Worm (Caenorhabditis elegans) whole organism, young adult: Measurements from ENCODE around the gene srbc-22.

Experiments
- Y56A3A.18 ChIP-seq: fragments of 200-800 bp; sonication (Bioruptor generic); IDR thresholded peaks from 2 replicates; pipeline ENCODE4 v1.3.6; 2022; ENCODE audit warnings: missing genetic modification reagents, missing genetic modification characterization, missing compliant biosample characterization
- ama-1 ChIP-seq, 3 experiments: fragments of 150-350 bp in 1 of 3; sonication (generic microtip) in 2 of 3; optimal IDR thresholded peaks; 2 replicates each; lab custom pipeline; 2014 to 2018; ENCODE audit warnings: missing biosample characterization in 2 of 3, missing genetic modification characterization in 2 of 3, missing genetic modification reagents in 2 of 3
- atf-7 ChIP-seq: sonication (generic microtip); optimal IDR thresholded peaks from 2 replicates; lab custom pipeline; 2017; ENCODE audit warnings: mild to moderate bottlenecking, missing genetic modification characterization, missing compliant biosample characterization
- attf-3 ChIP-seq: fragments of 200-800 bp; sonication (Bioruptor generic); conservative IDR thresholded peaks from 2 replicates; pipeline ENCODE4 v1.3.6; 2022; ENCODE audit warnings: missing genetic modification reagents, missing genetic modification characterization, missing compliant biosample characterization
- bed-2 ChIP-seq: fragments of 200-800 bp; sonication (Bioruptor generic); IDR thresholded peaks from 2 replicates; pipeline ENCODE4 v1.3.6; 2022; ENCODE audit warnings: missing genetic modification reagents, missing genetic modification characterization, missing compliant biosample characterization
- hlh-12 ChIP-seq: sonication (generic microtip); optimal IDR thresholded peaks from 2 replicates; lab custom pipeline; 2016; ENCODE audit warnings: missing genetic modification characterization, missing compliant biosample characterization
- hsf-1 ChIP-seq: fragments of 200-800 bp; sonication (Bioruptor generic); IDR thresholded peaks from 2 replicates; pipeline ENCODE4 v1.3.6; 2022; ENCODE audit warnings: missing genetic modification reagents, missing genetic modification characterization, missing compliant biosample characterization
- lag-1 ChIP-seq: fragments of 200-800 bp; sonication (Bioruptor generic); IDR thresholded peaks from 2 replicates; pipeline ENCODE4 v1.3.6; 2022; ENCODE audit warnings: missing genetic modification reagents, missing genetic modification characterization, missing compliant biosample characterization
- mes-4 ChIP-seq: sonication (generic microtip); optimal IDR thresholded peaks from 2 replicates; lab custom pipeline; 2016; ENCODE audit warnings: missing genotype, missing genetic modification characterization, missing compliant biosample characterization
- nfya-2 ChIP-seq: fragments of 200-800 bp; sonication (Bioruptor generic); IDR thresholded peaks from 2 replicates; pipeline ENCODE4 v1.3.6; 2022; ENCODE audit warnings: missing genetic modification reagents, missing genetic modification characterization, missing compliant biosample characterization
- nhr-90 ChIP-seq: sonication (generic microtip); optimal IDR thresholded peaks from 2 replicates; lab custom pipeline; 2016; ENCODE audit warnings: missing genotype, mild to moderate bottlenecking, missing genetic modification characterization, missing compliant biosample characterization
- unc-130 ChIP-seq: sonication (generic microtip); optimal IDR thresholded peaks from 2 replicates; lab custom pipeline; 2016; ENCODE audit warnings: missing genetic modification reagents, missing genetic modification characterization, missing compliant biosample characterization
- unc-62 ChIP-seq: fragments of 150-350 bp; optimal IDR thresholded peaks from 2 replicates; lab custom pipeline; 2014; ENCODE audit warnings: missing biosample characterization, missing genetic modification reagents, missing genetic modification characterization

DNA sequence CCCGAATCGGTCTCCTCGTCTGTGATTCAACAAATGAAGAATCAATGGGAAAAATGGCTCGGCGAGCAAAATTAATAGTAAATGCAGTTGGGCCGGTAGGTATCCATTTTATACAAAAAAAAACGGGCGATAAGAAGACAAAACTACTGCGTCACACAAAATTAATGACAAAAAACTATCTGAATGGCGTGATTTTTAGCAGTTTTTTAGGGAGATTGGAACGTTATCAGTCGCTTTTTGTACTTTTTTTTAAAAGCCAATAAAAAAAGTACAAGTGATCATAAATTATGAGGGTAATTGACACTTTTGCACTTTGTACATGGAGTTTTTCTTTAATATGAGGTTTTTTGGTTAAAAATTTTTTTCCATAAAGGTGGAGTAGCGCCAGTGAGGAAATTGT, 33.8 kb upstream of the srbc-22 start:
- TF ChIP-seq attf-3 (GFP tag; lab: Robert Waterston, UW) (no peak), bed-2 (no peak), hlh-12 (tag; lab: Kevin White, UChicago) (no peak), mes-4 (tag; lab: Kevin White, UChicago) (no peak), atf-7 (tag; lab: Kevin White, UChicago) (no peak), unc-130 (GFP tag; lab: Kevin White, UChicago) (no peak), hsf-1 (GFP tag; lab: Robert Waterston, UW) (no peak), Y56A3A.18 (GFP tag; lab: Robert Waterston, UW) (no peak), nfya-2 (GFP tag; lab: Robert Waterston, UW) (no peak), ama-1 (optimal IDR thresholded peaks at IDR 0.05; lab: Kevin White, UChicago) (no peak), ama-1 (GFP tag; optimal IDR thresholded peaks at IDR 0.05; lab: Kevin White, UChicago) (no peak), lag-1 (no peak), unc-62 (GFP tag; lab: Kevin White, UChicago) (no peak), nhr-90 (no peak)
